Worm (Caenorhabditis elegans) whole organism, mixed stage, embryonic: ENCODE measurements around the gene Y66C5A.1.

Experiments
- M03D4.4 ChIP-seq: sonication (generic microtip); optimal IDR thresholded peaks from 2 replicates; lab custom pipeline; 2017; ENCODE audit warnings: mild to moderate bottlenecking, missing genetic modification characterization, missing compliant biosample characterization
- bed-3 ChIP-seq: fragments of 200-800 bp; sonication (Bioruptor generic); optimal IDR thresholded peaks from 3 replicates; lab custom pipeline; 2018; ENCODE audit warnings: mild to moderate bottlenecking, missing genetic modification characterization, moderate library complexity, missing compliant biosample characterization
- blmp-1 ChIP-seq: fragments of 150-350 bp; optimal IDR thresholded peaks from 2 replicates; lab custom pipeline; 2014; ENCODE audit warnings: missing biosample characterization, missing genetic modification characterization
- ceh-39 ChIP-seq: fragments of 150-350 bp; optimal IDR thresholded peaks from 2 replicates; lab custom pipeline; 2014; ENCODE audit warnings: missing biosample characterization, missing genetic modification characterization
- ceh-43 ChIP-seq: fragments of 200-800 bp; sonication (Bioruptor generic); optimal IDR thresholded peaks from 2 replicates; lab custom pipeline; 2018; ENCODE audit warnings: mild to moderate bottlenecking, missing genetic modification characterization, moderate library complexity, missing compliant biosample characterization
- ceh-83 ChIP-seq: fragments of 200-800 bp; sonication (Bioruptor generic); optimal IDR thresholded peaks from 2 replicates; lab custom pipeline; 2018; ENCODE audit warnings: mild to moderate bottlenecking, missing genetic modification characterization, missing compliant biosample characterization
- ces-1 ChIP-seq: fragments of 150-350 bp; optimal IDR thresholded peaks from 2 replicates; lab custom pipeline; 2014; ENCODE audit warnings: missing biosample characterization, missing genetic modification reagents, missing genetic modification characterization
- cnd-1 ChIP-seq: fragments of 200-800 bp; sonication (Bioruptor generic); optimal IDR thresholded peaks from 2 replicates; lab custom pipeline; 2018; ENCODE audit warnings: mild to moderate bottlenecking, missing genetic modification characterization, missing compliant biosample characterization
- drap-1 ChIP-seq: fragments of 200-800 bp; sonication (Bioruptor generic); optimal IDR thresholded peaks from 3 replicates; lab custom pipeline; 2018; ENCODE audit warnings: mild to moderate bottlenecking, missing genetic modification characterization, missing compliant biosample characterization
- elt-1 ChIP-seq: sonication (generic microtip); optimal IDR thresholded peaks from 2 replicates; lab custom pipeline; 2017; ENCODE audit warnings: missing genetic modification characterization, mild to moderate bottlenecking, missing compliant biosample characterization, antibody characterized with exemption, moderate library complexity, borderline replicate concordance; ENCODE audit not compliant: insufficient read depth
- elt-3 ChIP-seq: fragments of 150-350 bp; optimal IDR thresholded peaks from 2 replicates; lab custom pipeline; 2014; ENCODE audit warnings: missing biosample characterization, missing genetic modification characterization
- flh-1 ChIP-seq: fragments of 200-800 bp; sonication (Bioruptor generic); optimal IDR thresholded peaks from 2 replicates; lab custom pipeline; 2018; ENCODE audit warnings: mild to moderate bottlenecking, missing genetic modification characterization, moderate library complexity, missing compliant biosample characterization
- ham-2 ChIP-seq: fragments of 200-800 bp; sonication (Bioruptor generic); optimal IDR thresholded peaks from 2 replicates; lab custom pipeline; 2018; ENCODE audit warnings: mild to moderate bottlenecking, missing genetic modification characterization, missing compliant biosample characterization
- hlh-1 ChIP-seq: fragments of 150-350 bp; optimal IDR thresholded peaks from 2 replicates; lab custom pipeline; 2014; ENCODE audit warnings: missing biosample characterization, missing genetic modification reagents, missing genetic modification characterization
- lin-13 ChIP-seq: fragments of 150-350 bp; optimal IDR thresholded peaks from 2 replicates; lab custom pipeline; 2014; ENCODE audit warnings: missing biosample characterization, missing genetic modification characterization
- lin-32 ChIP-seq: fragments of 200-800 bp; sonication (Bioruptor generic); optimal IDR thresholded peaks from 2 replicates; lab custom pipeline; 2018; ENCODE audit warnings: mild to moderate bottlenecking, missing genetic modification characterization, missing compliant biosample characterization
- lsy-2 ChIP-seq: fragments of 150-350 bp; optimal IDR thresholded peaks from 2 replicates; lab custom pipeline; 2014; ENCODE audit warnings: missing biosample characterization, missing genetic modification characterization
- mab-5 ChIP-seq: fragments of 150-350 bp; optimal IDR thresholded peaks from 2 replicates; lab custom pipeline; 2014; ENCODE audit warnings: missing biosample characterization, missing genetic modification characterization
- mep-1 ChIP-seq: fragments of 150-350 bp; optimal IDR thresholded peaks from 2 replicates; lab custom pipeline; 2017; ENCODE audit warnings: missing biosample characterization, missing genetic modification reagents, missing genetic modification characterization, inconsistent platforms
- mls-2 ChIP-seq: sonication (generic microtip); optimal IDR thresholded peaks from 2 replicates; lab custom pipeline; 2016; ENCODE audit warnings: mild to moderate bottlenecking, missing genetic modification characterization, moderate library complexity, missing compliant biosample characterization
- nhr-12 ChIP-seq: fragments of 150-350 bp; optimal IDR thresholded peaks from 2 replicates; lab custom pipeline; 2014; ENCODE audit warnings: missing biosample characterization, missing genetic modification characterization
- nhr-2 ChIP-seq: fragments of 150-350 bp; optimal IDR thresholded peaks from 2 replicates; lab custom pipeline; 2014; ENCODE audit warnings: missing biosample characterization, missing genetic modification characterization
- nhr-237 ChIP-seq: fragments of 150-350 bp; optimal IDR thresholded peaks from 2 replicates; lab custom pipeline; 2014; ENCODE audit warnings: missing biosample characterization, missing genetic modification characterization
- nhr-28 ChIP-seq: fragments of 150-350 bp; optimal IDR thresholded peaks from 2 replicates; lab custom pipeline; 2014; ENCODE audit warnings: missing biosample characterization, missing genetic modification characterization
- nhr-76 ChIP-seq: sonication (generic microtip); optimal IDR thresholded peaks from 2 replicates; lab custom pipeline; 2017; ENCODE audit warnings: missing biosample characterization, missing genetic modification characterization
- pha-4 ChIP-seq: fragments of 150-350 bp; optimal IDR thresholded peaks from 2 replicates; lab custom pipeline; 2018; ENCODE audit warnings: missing biosample characterization, missing genetic modification reagents, missing genetic modification characterization
- sem-2 ChIP-seq: fragments of 200-800 bp; sonication (Bioruptor generic); optimal IDR thresholded peaks from 2 replicates; lab custom pipeline; 2018; ENCODE audit warnings: mild to moderate bottlenecking, missing genetic modification characterization, missing compliant biosample characterization
- snpc-4 ChIP-seq: fragments of 150-350 bp; optimal IDR thresholded peaks from 2 replicates; lab custom pipeline; 2014; ENCODE audit warnings: missing biosample characterization, missing genetic modification characterization
- sptf-1 ChIP-seq: sonication (generic microtip); optimal IDR thresholded peaks from 2 replicates; lab custom pipeline; 2017; ENCODE audit warnings: mild to moderate bottlenecking, missing genetic modification characterization, moderate library complexity, missing compliant biosample characterization
- tbx-8 ChIP-seq: fragments of 200-800 bp; sonication (Bioruptor generic); optimal IDR thresholded peaks from 2 replicates; lab custom pipeline; 2018; ENCODE audit warnings: mild to moderate bottlenecking, missing genetic modification characterization, moderate library complexity, missing compliant biosample characterization
- unc-120 ChIP-seq: sonication (generic microtip); optimal IDR thresholded peaks from 2 replicates; lab custom pipeline; 2017; ENCODE audit warnings: missing genetic modification characterization, missing compliant biosample characterization; ENCODE audit not compliant: poor library complexity, severe bottlenecking
- unc-39 ChIP-seq: fragments of 150-350 bp; optimal IDR thresholded peaks from 2 replicates; lab custom pipeline; 2014; ENCODE audit warnings: missing biosample characterization, missing genetic modification characterization
- unc-62 ChIP-seq: fragments of 150-350 bp; optimal IDR thresholded peaks from 2 replicates; lab custom pipeline; 2014; ENCODE audit warnings: missing biosample characterization, missing genetic modification reagents, missing genetic modification characterization
- zip-8 ChIP-seq: fragments of 150-350 bp; optimal IDR thresholded peaks from 2 replicates; lab custom pipeline; 2014; ENCODE audit warnings: missing biosample characterization, missing genetic modification characterization
- ztf-11 ChIP-seq: fragments of 150-350 bp; optimal IDR thresholded peaks from 2 replicates; lab custom pipeline; 2014; ENCODE audit warnings: missing biosample characterization, missing genetic modification characterization

Gene Y66C5A.1

ce11 chrX:14455419-14455818, at the start of gene Y66C5A.1:
TSS of gene Y66C5A.1 (minus strand) at chrX:14455519.
- TF ChIP-seq mep-1 (tag; lab: Kevin White, UChicago) (no peak), nhr-237 (tag; lab: Kevin White, UChicago) (no peak), unc-62 (GFP tag; lab: Kevin White, UChicago) (no peak), hlh-1 (no peak), unc-39 (tag; lab: Kevin White, UChicago) (no peak), ceh-83 (GFP tag; lab: Kevin White, UChicago) (no peak), bed-3 (GFP tag; lab: Kevin White, UChicago) (no peak), mls-2 (no peak), ztf-11 (tag; lab: Kevin White, UChicago) (no peak), unc-120 (tag; lab: Kevin White, UChicago) (no peak)

DNA sequence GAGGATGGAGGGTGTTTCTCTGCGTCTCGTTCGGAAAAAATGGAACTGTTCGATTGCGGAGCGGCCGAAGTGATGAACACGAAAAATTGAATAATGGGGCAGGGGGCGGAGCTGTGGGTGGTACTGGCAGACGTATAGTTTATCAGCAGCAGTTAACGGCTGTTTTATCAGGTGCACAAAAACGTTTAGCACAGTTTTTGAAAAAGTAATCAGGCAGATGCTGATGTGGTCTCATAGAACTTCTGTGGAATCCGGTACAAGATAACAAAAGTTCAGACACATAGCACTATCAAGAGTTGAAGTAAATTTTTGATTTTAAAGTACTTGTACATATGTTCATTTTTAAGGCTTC, 49.2 kb upstream of the Y66C5A.1 start:
- TF ChIP-seq unc-120 (tag; lab: Kevin White, UChicago) (no peak), ceh-43 (GFP tag; lab: Kevin White, UChicago) (no peak), ceh-39 (no peak), nhr-76 (tag; lab: Kevin White, UChicago) (no peak), mep-1 (tag; lab: Kevin White, UChicago) (no peak), zip-8 (tag; lab: Kevin White, UChicago) (no peak), pha-4 (no peak), nhr-237 (tag; lab: Kevin White, UChicago) (no peak)

- peak; percentile 53 for TF ChIP-seq ceh-83 (GFP tag; lab: Kevin White, UChicago)
- TF ChIP-seq pha-4, result no peak
- no peak for TF ChIP-seq nhr-28 (tag; lab: Kevin White, UChicago)
- no peak for TF ChIP-seq nhr-76 (tag; lab: Kevin White, UChicago)
- peak; percentile 61 for TF ChIP-seq sptf-1 (tag; lab: Kevin White, UChicago)
- peak; percentile 78 for TF ChIP-seq lin-32
- TF ChIP-seq lin-13 (tag; lab: Kevin White, UChicago), result no peak
- TF ChIP-seq flh-1, result no peak
- no peak for TF ChIP-seq mab-5
- TF ChIP-seq cnd-1 (tag; lab: Kevin White, UChicago), result peak; percentile 16
- peak; percentile 41 for TF ChIP-seq tbx-8 (GFP tag; lab: Kevin White, UChicago)
- no peak for TF ChIP-seq elt-1 (tag; lab: Kevin White, UChicago)
- TF ChIP-seq drap-1 (GFP tag; lab: Kevin White, UChicago), result peak; percentile 35
- no peak for TF ChIP-seq ceh-39
- TF ChIP-seq elt-3, result no peak
- TF ChIP-seq nhr-237 (tag; lab: Kevin White, UChicago), result no peak
- no peak for TF ChIP-seq snpc-4 (tag; lab: Kevin White, UChicago)
- no peak for TF ChIP-seq unc-39 (tag; lab: Kevin White, UChicago)
- no peak for TF ChIP-seq bed-3 (GFP tag; lab: Kevin White, UChicago)
- TF ChIP-seq M03D4.4 (tag; lab: Kevin White, UChicago), result peak; percentile 59
- TF ChIP-seq unc-120 (tag; lab: Kevin White, UChicago), result peak; percentile 61
- no peak for TF ChIP-seq blmp-1 (tag; lab: Kevin White, UChicago)
- peak; percentile 66 for TF ChIP-seq hlh-1
- peak; percentile 56 for TF ChIP-seq ham-2
- no peak for TF ChIP-seq sem-2 (GFP tag; lab: Kevin White, UChicago)
- no peak for TF ChIP-seq ceh-43 (GFP tag; lab: Kevin White, UChicago)
- peak; percentile 76 for TF ChIP-seq nhr-2
- no peak for TF ChIP-seq ces-1
- TF ChIP-seq zip-8 (tag; lab: Kevin White, UChicago), result no peak
- no peak for TF ChIP-seq nhr-12 (tag; lab: Kevin White, UChicago)
- no peak for TF ChIP-seq ztf-11 (tag; lab: Kevin White, UChicago)
- TF ChIP-seq unc-62 (GFP tag; lab: Kevin White, UChicago), result peak; percentile 15
- TF ChIP-seq mep-1 (tag; lab: Kevin White, UChicago), result no peak
- peak; percentile 56 for TF ChIP-seq mls-2
- TF ChIP-seq lsy-2 (tag; lab: Kevin White, UChicago), result no peak
Observed at ce11 chrX:14503800-14504550, 48.7 kb upstream of the Y66C5A.1 start, which contains the start of gene M163.1. TSS of gene M163.1 (minus strand) at chrX:14503824.
